Worm (Caenorhabditis elegans): ENCODE measurements around the gene C39B10.3.

C39B10.3 gene

DNA sequence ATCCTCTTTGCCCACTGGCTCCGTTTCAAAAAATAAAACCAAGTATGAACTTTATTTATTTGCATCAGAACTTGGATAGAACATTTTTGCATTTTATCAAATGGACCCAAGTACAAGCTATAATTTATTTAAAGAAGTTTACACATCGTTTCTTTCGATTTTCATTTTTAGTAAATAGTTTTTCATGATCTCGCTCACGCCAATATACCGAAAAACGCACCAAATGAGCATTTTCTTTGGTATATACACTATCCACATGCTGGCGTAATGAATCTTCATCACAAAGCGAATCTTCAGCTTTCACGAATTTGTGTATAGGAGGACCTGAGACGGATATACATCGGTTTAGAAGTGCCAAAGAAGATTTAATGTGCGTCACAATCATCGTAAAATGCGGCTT, 32.6 kb downstream of the C39B10.3 start, which contains the start of gene C39B10.7:
Gene C39B10.7 (plus strand): TSS at position 301 of the 400 bp plus-strand sequence.
- TF ChIP-seq ceh-82 (tag; optimal IDR thresholded peaks at IDR 0.05), result no peak
- no peak for TF ChIP-seq fkh-4 (tag; optimal IDR thresholded peaks at IDR 0.05; ENCODE audit: borderline replicate concordance)
- no peak for TF ChIP-seq lsy-2 (tag; optimal IDR thresholded peaks at IDR 0.05)
- TF ChIP-seq pag-3 (tag; optimal IDR thresholded peaks at IDR 0.05; ENCODE audit: borderline replicate concordance, insufficient read depth), result no peak
- TF ChIP-seq Y116A8C.19 (tag; optimal IDR thresholded peaks at IDR 0.05; ENCODE audit: borderline replicate concordance), result no peak
- TF ChIP-seq egl-27 (tag; optimal IDR thresholded peaks at IDR 0.05), result no peak
- TF ChIP-seq rnt-1 (tag; optimal IDR thresholded peaks at IDR 0.05), result no peak
- TF ChIP-seq ceh-90 (tag; optimal IDR thresholded peaks at IDR 0.05), result no peak
- TF ChIP-seq skn-1 (tag; optimal IDR thresholded peaks at IDR 0.05), result no peak
- TF ChIP-seq isw-1 (GFP tag; IDR thresholded peaks at IDR 0.05), result no peak
- TF ChIP-seq sup-37 (GFP tag; optimal IDR thresholded peaks at IDR 0.05), result no peak
- no peak for TF ChIP-seq unc-30 (tag; optimal IDR thresholded peaks at IDR 0.05)
- TF ChIP-seq C04F5.9 (tag; optimal IDR thresholded peaks at IDR 0.05), result no peak
- TF ChIP-seq unc-130 (tag; optimal IDR thresholded peaks at IDR 0.05), result no peak
- TF ChIP-seq elt-2 (tag; optimal IDR thresholded peaks at IDR 0.05), result no peak
- no peak for TF ChIP-seq pqm-1 (tag; optimal IDR thresholded peaks at IDR 0.05)
- TF ChIP-seq lin-35 (GFP tag; optimal IDR thresholded peaks at IDR 0.05), result no peak
- TF ChIP-seq ceh-88 (GFP tag; IDR thresholded peaks at IDR 0.05), result no peak

DNA sequence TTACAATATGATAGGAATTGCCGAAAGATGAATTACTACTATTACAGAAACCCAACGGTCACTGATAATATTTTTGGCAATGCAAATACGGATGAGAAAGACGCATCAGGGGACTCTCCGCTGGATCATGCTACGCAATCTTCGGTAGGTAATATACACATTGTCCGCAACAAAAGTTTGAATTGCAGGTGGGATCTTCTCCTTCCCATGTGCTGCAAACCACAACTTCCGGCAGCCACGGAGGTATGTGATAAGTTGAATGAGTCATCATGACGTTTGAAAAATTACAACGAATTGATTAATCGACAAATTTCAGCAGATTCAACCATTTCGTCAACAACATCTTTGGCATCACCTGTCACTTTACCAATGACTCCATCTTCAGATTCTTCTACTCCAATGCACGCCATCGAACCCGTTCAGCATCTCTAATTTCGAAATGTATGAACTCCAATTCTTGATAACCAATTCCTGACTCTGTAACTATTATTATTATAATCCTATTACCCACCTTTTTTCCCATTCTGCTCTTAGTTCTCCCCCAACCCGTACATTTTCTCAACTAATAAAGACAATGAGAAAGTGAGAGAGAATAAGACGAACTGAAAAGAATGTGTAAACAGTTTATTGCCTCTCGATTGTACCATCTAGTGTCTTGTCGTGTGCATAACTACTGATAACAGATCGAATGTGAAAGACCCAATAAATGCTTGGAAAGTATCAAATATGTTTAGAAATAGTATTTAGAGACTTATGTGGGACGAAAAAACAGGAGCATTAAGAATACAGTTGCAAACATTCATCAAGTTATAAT, 33.4 kb downstream of the C39B10.3 start:
- no peak for TF ChIP-seq nhr-90 (tag; optimal IDR thresholded peaks at IDR 0.05; ENCODE audit: poor library complexity)
- peak; percentile 11 for TF ChIP-seq jun-1 (tag; optimal IDR thresholded peaks at IDR 0.05)
- TF ChIP-seq snu-23 (GFP tag; optimal IDR thresholded peaks at IDR 0.05), result no peak
- TF ChIP-seq lin-14 (GFP tag; optimal IDR thresholded peaks at IDR 0.05), result peak; percentile 9
- TF ChIP-seq lin-39 (tag; optimal IDR thresholded peaks at IDR 0.05), result no peak

DNA sequence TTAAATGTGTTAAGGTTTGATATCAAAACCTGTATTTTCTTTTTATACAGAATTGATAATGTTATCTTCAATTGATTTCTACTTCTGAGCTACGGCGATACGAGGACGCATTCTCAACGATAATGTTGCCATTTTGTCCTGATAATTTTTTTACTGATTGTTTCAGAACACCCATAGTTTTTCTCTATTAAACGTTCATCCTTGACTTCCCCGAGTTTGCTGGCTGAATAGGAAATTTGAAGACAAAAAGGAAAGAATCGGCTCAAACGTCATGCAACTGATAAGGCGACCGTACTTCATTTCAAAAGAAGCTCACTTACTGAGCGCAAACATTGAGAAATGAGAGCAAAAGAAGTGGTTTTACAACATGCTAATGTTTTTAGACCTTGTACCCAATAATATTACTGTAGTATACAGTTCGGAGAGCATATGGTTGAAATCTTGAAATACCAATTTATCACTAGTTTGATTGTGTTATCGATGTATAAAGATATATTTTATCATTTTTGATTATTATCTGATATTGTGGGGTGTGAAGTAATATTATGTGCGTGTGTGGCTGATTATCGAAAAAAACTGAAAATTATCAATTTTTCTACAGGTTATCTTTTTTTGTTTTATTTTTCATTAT, 35.3 kb downstream of the C39B10.3 start:
- TF ChIP-seq unc-130 (tag; optimal IDR thresholded peaks at IDR 0.05) (no peak), efl-1 (optimal IDR thresholded peaks at IDR 0.05) (no peak), efl-1 (GFP tag; optimal IDR thresholded peaks at IDR 0.05 in 1 of 2) (peak in 1 of 2 experiments; percentile 2), pqm-1 (tag; optimal IDR thresholded peaks at IDR 0.05) (peak; percentile 36)

DNA sequence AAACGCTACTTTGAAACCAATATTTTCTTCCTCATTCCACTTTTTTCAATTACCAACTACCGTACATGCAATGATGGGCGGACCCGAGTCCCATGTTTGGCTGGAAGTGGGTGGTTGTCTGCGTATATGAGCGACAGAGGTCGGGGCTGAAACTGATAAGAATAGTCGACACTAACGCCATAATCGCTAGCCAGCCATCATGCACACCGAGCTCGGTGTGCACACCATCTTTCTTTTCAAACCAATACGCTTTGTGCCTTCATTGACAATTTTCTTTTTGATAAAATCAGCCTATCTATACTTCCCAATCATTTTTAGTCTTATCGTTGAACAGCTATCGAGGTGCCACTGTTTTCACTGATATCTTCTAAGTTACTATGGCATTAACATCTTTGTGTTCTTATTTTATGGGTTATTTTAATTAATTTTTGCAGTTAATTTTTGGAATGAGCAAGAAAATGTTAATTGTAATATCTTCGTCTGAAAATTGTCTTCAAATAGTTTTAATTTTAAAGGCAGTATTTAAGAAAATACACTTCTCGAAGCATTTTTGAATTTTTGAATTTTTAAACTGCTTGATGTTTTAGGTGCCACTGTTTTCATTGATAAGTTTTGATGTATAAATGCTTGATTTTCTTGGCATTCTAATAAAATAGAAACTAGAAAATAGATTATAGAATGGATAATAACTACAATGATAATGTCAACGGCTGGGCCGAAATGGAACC, 36.8 kb downstream of the C39B10.3 start, which contains the start of gene elt-2:
Gene elt-2 (plus strand): TSS at position 678 of the 728 bp plus-strand sequence.
- TF ChIP-seq pqm-1 (tag; optimal IDR thresholded peaks at IDR 0.05), result peak; percentile 47
- TF ChIP-seq lsy-2 (tag; optimal IDR thresholded peaks at IDR 0.05), result peak in 1 of 2 experiments; percentile 16
- peak; percentile 21 for TF ChIP-seq nhr-90 (tag; optimal IDR thresholded peaks at IDR 0.05; ENCODE audit: poor library complexity)
- TF ChIP-seq hlh-4 (tag; optimal IDR thresholded peaks at IDR 0.05), result no peak
- TF ChIP-seq nhr-20 (tag; optimal IDR thresholded peaks at IDR 0.05), result peak; percentile 21
- TF ChIP-seq egl-27 (tag; optimal IDR thresholded peaks at IDR 0.05), result no peak
- no peak for TF ChIP-seq ceh-90 (tag; optimal IDR thresholded peaks at IDR 0.05)
- TF ChIP-seq elt-2 (tag; optimal IDR thresholded peaks at IDR 0.05), result no peak
- no peak for TF ChIP-seq blmp-1 (tag; optimal IDR thresholded peaks at IDR 0.05)
- TF ChIP-seq nhr-71 (tag; optimal IDR thresholded peaks at IDR 0.05), result peak; percentile 19
- TF ChIP-seq lin-35 (GFP tag; optimal IDR thresholded peaks at IDR 0.05), result peak in 1 of 2 experiments; percentile 49
- TF ChIP-seq nhr-85 (tag), result no peak
- TF ChIP-seq jun-1 (tag; optimal IDR thresholded peaks at IDR 0.05), result peak; percentile 73
- TF ChIP-seq lir-3 (tag; optimal IDR thresholded peaks at IDR 0.05; ENCODE audit: poor library complexity), result no peak
- no peak for TF ChIP-seq tlp-1 (tag; optimal IDR thresholded peaks at IDR 0.05)
- TF ChIP-seq aly-2 (tag; optimal IDR thresholded peaks at IDR 0.05), result no peak
- no peak for TF ChIP-seq unc-98 (GFP tag; IDR thresholded peaks at IDR 0.05)
- TF ChIP-seq vab-15 (tag; optimal IDR thresholded peaks at IDR 0.05), result no peak
- no peak for TF ChIP-seq lin-13 (GFP tag; optimal IDR thresholded peaks at IDR 0.05)
- peak; percentile 23 for TF ChIP-seq pax-3 (tag; optimal IDR thresholded peaks at IDR 0.05)
- no peak for TF ChIP-seq egl-13 (tag; optimal IDR thresholded peaks at IDR 0.05)
- no peak for TF ChIP-seq sox-4 (tag; optimal IDR thresholded peaks at IDR 0.05)
- TF ChIP-seq pag-3 (tag; optimal IDR thresholded peaks at IDR 0.05; ENCODE audit: borderline replicate concordance, insufficient read depth), result no peak
- TF ChIP-seq lin-15B (tag; optimal IDR thresholded peaks at IDR 0.05), result no peak
- no peak for TF ChIP-seq nhr-12 (tag; optimal IDR thresholded peaks at IDR 0.05)

Measured in whole organism, L1 larva.